Fruit fly (Drosophila melanogaster) whole organism, embryonic: Measurements from ENCODE around the gene nSMase.

Experiments used
- Bteb2 ChIP-seq: fragments of 200-800 bp; sonication (Bioruptor generic); optimal IDR thresholded peaks from 2 replicates; lab custom pipeline; 2016; ENCODE audit warnings: missing biosample characterization, missing genetic modification characterization
- CG10543 ChIP-seq: fragments of 200-800 bp; sonication (Bioruptor generic); optimal IDR thresholded peaks from 3 replicates; lab custom pipeline; 2017; ENCODE audit warnings: missing biosample characterization, mild to moderate bottlenecking, missing genetic modification characterization, moderate library complexity
- CG11085 ChIP-seq: fragments of 200-800 bp; sonication (Bioruptor generic); IDR thresholded peaks from 2 replicates; pipeline ENCODE4 v1.3.6; 2022; ENCODE audit warnings: missing biosample characterization, missing genetic modification characterization
- CG14667 ChIP-seq: fragments of 200-800 bp; sonication (Bioruptor generic); IDR thresholded peaks from 2 replicates; pipeline ENCODE4 v1.3.6; 2022; ENCODE audit warnings: missing biosample characterization, missing genetic modification characterization
- CG14860 ChIP-seq: fragments of 200-800 bp; sonication (Bioruptor generic); IDR thresholded peaks from 3 replicates; pipeline ENCODE4 v1.3.6; 2022; ENCODE audit warnings: missing biosample characterization, missing genetic modification characterization; ENCODE audit not compliant: partially characterized antibody
- CG16779 ChIP-seq: fragments of 200-800 bp; sonication (Bioruptor generic); IDR thresholded peaks from 2 replicates; pipeline ENCODE4 v1.3.6; 2022; ENCODE audit warnings: missing biosample characterization, missing genetic modification characterization
- CG17186 ChIP-seq: fragments of 200-800 bp; sonication (Bioruptor generic); optimal IDR thresholded peaks from 3 replicates; lab custom pipeline; 2017; ENCODE audit warnings: missing biosample characterization, missing genetic modification reagents, missing genetic modification characterization
- CG17359 ChIP-seq: fragments of 200-800 bp; sonication (Bioruptor generic); optimal IDR thresholded peaks from 3 replicates; lab custom pipeline; 2018; ENCODE audit warnings: missing biosample characterization, mild to moderate bottlenecking, missing genetic modification characterization, moderate library complexity
- CG17912 ChIP-seq: fragments of 200-800 bp; sonication (Bioruptor generic); optimal IDR thresholded peaks from 2 replicates; lab custom pipeline; 2018; ENCODE audit warnings: missing biosample characterization, mild to moderate bottlenecking, missing genetic modification characterization
- CG1792 ChIP-seq: fragments of 200-800 bp; sonication (Bioruptor generic); optimal IDR thresholded peaks from 2 replicates; lab custom pipeline; 2016; ENCODE audit warnings: missing biosample characterization, missing genetic modification characterization
- CG1832 ChIP-seq: fragments of 200-800 bp; sonication (Bioruptor generic); optimal IDR thresholded peaks from 2 replicates; lab custom pipeline; 2017; ENCODE audit warnings: missing biosample characterization, mild to moderate bottlenecking, missing genetic modification characterization, inconsistent platforms
- CG2202 ChIP-seq: fragments of 200-800 bp; sonication (Bioruptor generic); optimal IDR thresholded peaks from 2 replicates; lab custom pipeline; 2018; ENCODE audit warnings: missing biosample characterization, mild to moderate bottlenecking, missing genetic modification characterization
- CG2889 ChIP-seq: fragments of 200-800 bp; sonication (Bioruptor generic); IDR thresholded peaks from 3 replicates; pipeline ENCODE4 v1.3.6; 2022; ENCODE audit warnings: missing biosample characterization, missing genetic modification characterization
- CG3838 ChIP-seq: fragments of 200-800 bp; sonication (Bioruptor generic); optimal IDR thresholded peaks from 3 replicates; lab custom pipeline; 2016; ENCODE audit warnings: missing biosample characterization, missing genetic modification characterization
- CG4360 ChIP-seq: fragments of 200-800 bp; sonication (Bioruptor generic); IDR thresholded peaks from 2 replicates; pipeline ENCODE4 v1.3.6; 2022; ENCODE audit warnings: missing biosample characterization, missing genetic modification characterization
- CG6654 ChIP-seq: fragments of 200-800 bp; sonication (Bioruptor generic); optimal IDR thresholded peaks from 2 replicates; lab custom pipeline; 2017; ENCODE audit warnings: missing biosample characterization, mild to moderate bottlenecking, missing genetic modification characterization
- CG9932 ChIP-seq: fragments of 200-800 bp; sonication (Bioruptor generic); IDR thresholded peaks from 2 replicates; pipeline ENCODE4 v1.3.6; 2022; ENCODE audit warnings: missing biosample characterization, missing genetic modification characterization
- Deaf1 ChIP-seq: fragments of 200-800 bp; optimal IDR thresholded peaks from 3 replicates; lab custom pipeline; 2019; ENCODE audit warnings: missing biosample characterization, mild to moderate bottlenecking, missing genetic modification characterization, moderate library complexity
- Elba2 ChIP-seq: fragments of 200-800 bp; sonication (Bioruptor generic); optimal IDR thresholded peaks from 3 replicates; lab custom pipeline; 2016; ENCODE audit warnings: missing biosample characterization, missing genetic modification characterization
- H2.0 ChIP-seq: fragments of 200-800 bp; sonication (Bioruptor generic); IDR thresholded peaks from 2 replicates; pipeline ENCODE4 v1.3.6; 2022; ENCODE audit warnings: missing biosample characterization, missing genetic modification characterization
- Hey ChIP-seq: fragments of 200-800 bp; sonication (Bioruptor generic); optimal IDR thresholded peaks from 3 replicates; lab custom pipeline; 2018; ENCODE audit warnings: missing biosample characterization, mild to moderate bottlenecking, missing genetic modification characterization
- HmgD ChIP-seq: fragments of 200-800 bp; sonication (Bioruptor generic); optimal IDR thresholded peaks from 3 replicates; lab custom pipeline; 2016; ENCODE audit warnings: missing biosample characterization, missing genetic modification characterization
- HmgZ ChIP-seq: fragments of 200-800 bp; sonication (Bioruptor generic); optimal IDR thresholded peaks from 2 replicates; lab custom pipeline; 2018; ENCODE audit warnings: missing biosample characterization, mild to moderate bottlenecking, missing genetic modification characterization
- Lpt ChIP-seq: fragments of >200 bp; optimal IDR thresholded peaks from 2 replicates; lab custom pipeline; 2018; ENCODE audit warnings: missing biosample characterization, missing genetic modification characterization
- MESR4 ChIP-seq: fragments of 200-800 bp; sonication (Bioruptor generic); optimal IDR thresholded peaks from 2 replicates; lab custom pipeline; 2018; ENCODE audit warnings: missing biosample characterization, mild to moderate bottlenecking, missing genetic modification characterization, moderate library complexity
- Neu2 ChIP-seq: fragments of 200-800 bp; sonication (Bioruptor generic); optimal IDR thresholded peaks from 3 replicates; lab custom pipeline; 2016; ENCODE audit warnings: missing biosample characterization, missing genetic modification characterization, borderline replicate concordance
- Optix ChIP-seq: fragments of 200-800 bp; sonication (Bioruptor generic); IDR thresholded peaks from 3 replicates; pipeline ENCODE4 v1.3.6; 2022; ENCODE audit warnings: missing biosample characterization, missing genetic modification characterization
- Ravus ChIP-seq: fragments of 200-800 bp; sonication (Bioruptor generic); IDR thresholded peaks from 2 replicates; pipeline ENCODE4 v1.3.6; 2022; ENCODE audit warnings: missing biosample characterization, missing genetic modification characterization
- abd-A ChIP-seq: fragments of 200-800 bp; sonication (Bioruptor generic); optimal IDR thresholded peaks from 3 replicates; lab custom pipeline; 2019; ENCODE audit warnings: missing biosample characterization, mild to moderate bottlenecking, missing genetic modification characterization, moderate library complexity
- al ChIP-seq: fragments of 200-800 bp; sonication (Bioruptor generic); IDR thresholded peaks from 2 replicates; pipeline ENCODE4 v1.3.6; 2022; ENCODE audit warnings: missing biosample characterization, missing genetic modification characterization
- ato ChIP-seq: fragments of 200-800 bp; sonication (Bioruptor generic); IDR thresholded peaks from 2 replicates; pipeline ENCODE4 v1.3.6; 2022; ENCODE audit warnings: missing biosample characterization, missing genetic modification characterization; ENCODE audit not compliant: partially characterized antibody
- az2 ChIP-seq: fragments of 200-800 bp; sonication (Bioruptor generic); optimal IDR thresholded peaks from 3 replicates; lab custom pipeline; 2016; ENCODE audit warnings: missing biosample characterization, missing genetic modification characterization
- btn ChIP-seq: fragments of 200-800 bp; sonication (Bioruptor generic); optimal IDR thresholded peaks from 2 replicates; lab custom pipeline; 2016; ENCODE audit warnings: missing biosample characterization, missing genetic modification characterization
- ems ChIP-seq: fragments of 200-800 bp; sonication (Bioruptor generic); optimal IDR thresholded peaks from 3 replicates; lab custom pipeline; 2016; ENCODE audit warnings: missing biosample characterization, missing genetic modification characterization
- exex ChIP-seq: fragments of 200-800 bp; sonication (Bioruptor generic); optimal IDR thresholded peaks from 4 replicates; lab custom pipeline; 2018; ENCODE audit warnings: missing biosample characterization, mild to moderate bottlenecking, missing genetic modification characterization, moderate library complexity
- fu2 ChIP-seq: fragments of 200-800 bp; sonication (Bioruptor generic); optimal IDR thresholded peaks from 2 replicates; lab custom pipeline; 2016; ENCODE audit warnings: missing biosample characterization, missing genetic modification characterization
- grn ChIP-seq: fragments of 200-800 bp; sonication (Bioruptor generic); optimal IDR thresholded peaks from 3 replicates; lab custom pipeline; 2017; ENCODE audit warnings: missing biosample characterization, missing genetic modification characterization
- oc ChIP-seq: fragments of 200-800 bp; sonication (Bioruptor generic); optimal IDR thresholded peaks from 2 replicates; lab custom pipeline; 2018; ENCODE audit warnings: missing biosample characterization, mild to moderate bottlenecking, missing genetic modification characterization, moderate library complexity
- pita ChIP-seq: fragments of 200-800 bp; sonication (Bioruptor generic); optimal IDR thresholded peaks from 2 replicates; lab custom pipeline; 2017; ENCODE audit warnings: missing biosample characterization, mild to moderate bottlenecking, missing genetic modification characterization
- pnt ChIP-seq: fragments of 200-800 bp; sonication (Bioruptor generic); optimal IDR thresholded peaks from 3 replicates; lab custom pipeline; 2016; ENCODE audit warnings: missing biosample characterization, missing genetic modification characterization
- psq ChIP-seq: fragments of 200-800 bp; sonication (Bioruptor generic); optimal IDR thresholded peaks from 2 replicates; lab custom pipeline; 2017; ENCODE audit warnings: missing biosample characterization, missing genetic modification characterization
- repo ChIP-seq: fragments of 200-800 bp; sonication (Bioruptor generic); optimal IDR thresholded peaks from 2 replicates; lab custom pipeline; 2016; ENCODE audit warnings: missing biosample characterization, missing genetic modification characterization
- sim ChIP-seq: fragments of 200-800 bp; sonication (Bioruptor generic); IDR thresholded peaks from 2 replicates; pipeline ENCODE4 v1.3.6; 2022; ENCODE audit warnings: missing biosample characterization, missing genetic modification characterization
- slp2 ChIP-seq: fragments of 200-800 bp; sonication (Bioruptor generic); optimal IDR thresholded peaks from 2 replicates; lab custom pipeline; 2016; ENCODE audit warnings: missing biosample characterization, missing genetic modification characterization
- so ChIP-seq: fragments of 200-800 bp; sonication (Bioruptor generic); IDR thresholded peaks from 3 replicates; pipeline ENCODE4 v1.3.6; 2022; ENCODE audit warnings: missing biosample characterization, missing genetic modification characterization
- sqz ChIP-seq: fragments of 200-800 bp; sonication (Bioruptor generic); optimal IDR thresholded peaks from 3 replicates; lab custom pipeline; 2018; ENCODE audit warnings: missing biosample characterization, mild to moderate bottlenecking, missing genetic modification characterization
- tap ChIP-seq: fragments of 200-800 bp; optimal IDR thresholded peaks from 3 replicates; lab custom pipeline; 2019; ENCODE audit warnings: missing biosample characterization, mild to moderate bottlenecking, missing genetic modification characterization, moderate library complexity
- tgo ChIP-seq: fragments of 200-800 bp; sonication (Bioruptor generic); IDR thresholded peaks from 3 replicates; pipeline ENCODE4 v1.3.6; 2022; ENCODE audit warnings: missing biosample characterization, missing genetic modification characterization
- tll ChIP-seq, 2 experiments: fragments of 200-800 bp in 1 of 2; fragments of >200 bp in 1 of 2; sonication (Bioruptor generic) in 1 of 2; optimal IDR thresholded peaks; 2 replicates each; lab custom pipeline; 2017 to 2019; ENCODE audit warnings: missing biosample characterization in 2 of 2, missing genetic modification characterization in 2 of 2, mild to moderate bottlenecking in 1 of 2, moderate library complexity in 1 of 2
- tna ChIP-seq: fragments of 200-800 bp; sonication (Bioruptor generic); IDR thresholded peaks from 2 replicates; pipeline ENCODE4 v1.3.6; 2022; ENCODE audit warnings: missing biosample characterization, missing genetic modification characterization; ENCODE audit not compliant: partially characterized antibody
- toy ChIP-seq: fragments of 200-800 bp; sonication (Bioruptor generic); IDR thresholded peaks from 2 replicates; pipeline ENCODE4 v1.3.6; 2022; ENCODE audit warnings: missing biosample characterization, missing genetic modification characterization
- vfl ChIP-seq: fragments of 200-800 bp; sonication (Bioruptor generic); optimal IDR thresholded peaks from 2 replicates; lab custom pipeline; 2016; ENCODE audit warnings: missing biosample characterization, missing genetic modification characterization

The nSMase gene

dm6 chr3L:3197464-3197863 lies 21.5 kb upstream of the nSMase start, which contains the start of gene CG14966 (continued):
- TF ChIP-seq Neu2 (GFP tag; lab: Kevin White, UChicago), result no peak
- TF ChIP-seq sqz, result no peak
- TF ChIP-seq sim (GFP tag; lab: Robert Waterston, UW), result no peak
- TF ChIP-seq psq (GFP tag; lab: Kevin White, UChicago), result no peak
- peak; percentile 44 for TF ChIP-seq HmgD (GFP tag; lab: Kevin White, UChicago)
- TF ChIP-seq Lpt (GFP tag; lab: Kevin White, UChicago), result no peak
- TF ChIP-seq CG1832 (GFP tag; lab: Kevin White, UChicago), result no peak
- TF ChIP-seq HmgZ (tag; lab: Kevin White, UChicago), result peak; percentile 69
- TF ChIP-seq Elba2, result no peak
- TF ChIP-seq CG6654, result no peak
- TF ChIP-seq H2.0, result 0 out of 2 replicates have a peak, but pooled peaks have one; percentile 6
- TF ChIP-seq Ravus (GFP tag; lab: Robert Waterston, UW), result no peak
- TF ChIP-seq CG11085 (GFP tag; lab: Robert Waterston, UW), result no peak
- no peak for TF ChIP-seq Hey (tag; lab: Kevin White, UChicago)
- no peak for TF ChIP-seq tap (tag; lab: Kevin White, UChicago)
- TF ChIP-seq so (GFP tag; lab: Robert Waterston, UW), result no peak
- TF ChIP-seq CG9932 (GFP tag; lab: Robert Waterston, UW), result peak; percentile 78
- peak; percentile 73 for TF ChIP-seq CG14860 (GFP tag; lab: Robert Waterston, UW)
- TF ChIP-seq Deaf1 (tag; lab: Kevin White, UChicago), result peak; percentile 0
- TF ChIP-seq CG17186 (GFP tag; lab: Kevin White, UChicago), result no peak
- peak; percentile 13 for TF ChIP-seq CG10543 (GFP tag; lab: Kevin White, UChicago)
- TF ChIP-seq oc, result no peak
- no peak for TF ChIP-seq CG14667
- peak; percentile 23 for TF ChIP-seq Bteb2 (GFP tag; lab: Kevin White, UChicago)
- TF ChIP-seq CG2889 (GFP tag; lab: Robert Waterston, UW), result no peak
- TF ChIP-seq CG2202 (tag; lab: Kevin White, UChicago), result no peak
- TF ChIP-seq CG17912, result no peak
- no peak for TF ChIP-seq abd-A (tag; lab: Kevin White, UChicago)
- no peak for TF ChIP-seq CG16779
- TF ChIP-seq slp2 (GFP tag; lab: Kevin White, UChicago), result no peak
- no peak for TF ChIP-seq Optix (GFP tag; lab: Robert Waterston, UW)
- TF ChIP-seq CG3838, result no peak
- TF ChIP-seq ems (GFP tag; lab: Kevin White, UChicago), result no peak
- peak; percentile 11 for TF ChIP-seq grn (GFP tag; lab: Kevin White, UChicago)
- peak; percentile 56 for TF ChIP-seq ato (GFP tag; lab: Robert Waterston, UW)
- TF ChIP-seq al, result no peak
- peak; percentile 2 for TF ChIP-seq exex (tag; lab: Kevin White, UChicago)
- TF ChIP-seq btn (GFP tag; lab: Kevin White, UChicago), result no peak
- TF ChIP-seq vfl (GFP tag; lab: Kevin White, UChicago), result peak; percentile 28
- no peak for TF ChIP-seq tgo (GFP tag; lab: Robert Waterston, UW)
- TF ChIP-seq tll (GFP tag; optimal IDR thresholded peaks at IDR 0.05; lab: Kevin White, UChicago), result no peak
- TF ChIP-seq pnt (GFP tag; lab: Kevin White, UChicago), result no peak
- peak; percentile 62 for TF ChIP-seq MESR4 (GFP tag; lab: Kevin White, UChicago)
- TF ChIP-seq az2, result peak; percentile 17
- TF ChIP-seq pita (GFP tag; lab: Kevin White, UChicago), result no peak
- no peak for TF ChIP-seq repo
- no peak for TF ChIP-seq CG4360 (GFP tag; lab: Robert Waterston, UW)
- peak; percentile 51; the same call in 1 of the 2 replicates for TF ChIP-seq tna (GFP tag; lab: Robert Waterston, UW)
- no peak for TF ChIP-seq CG17359 (tag; lab: Kevin White, UChicago)
- no peak for TF ChIP-seq toy (GFP tag; lab: Robert Waterston, UW)
- peak; percentile 33 for TF ChIP-seq fu2 (GFP tag; lab: Kevin White, UChicago)
- TF ChIP-seq CG1792 (GFP tag; lab: Kevin White, UChicago), result no peak
